Worm (Caenorhabditis elegans): ENCODE results near the gene H14N18.4.
"Not testable (repeated sequence)": the region's sequence is repeated elsewhere in the genome, so short reads cannot be mapped to it uniquely, and the experiment has no call there.

- TF ChIP-seq ets-4 (GFP tag; optimal IDR thresholded peaks at IDR 0.05); aptf-2 (GFP tag; conservative IDR thresholded peaks at IDR 0.05); B0019.2 (GFP tag; conservative IDR thresholded peaks at IDR 0.05); ama-1 (optimal IDR thresholded peaks at IDR 0.05); ama-1 (GFP tag; optimal IDR thresholded peaks at IDR 0.05); nhr-27 (tag; optimal IDR thresholded peaks at IDR 0.05); rec-8 (tag; optimal IDR thresholded peaks at IDR 0.05); pbrm-1 (GFP tag; IDR thresholded peaks at IDR 0.05); nfyb-1 (GFP tag; IDR thresholded peaks at IDR 0.05); him-1 (tag; optimal IDR thresholded peaks at IDR 0.05); Y95B8A.8 (GFP tag; IDR thresholded peaks at IDR 0.05); unc-62 (GFP tag; optimal IDR thresholded peaks at IDR 0.05); F39B2.1 (GFP tag; IDR thresholded peaks at IDR 0.05); F23B12.7 (tag; optimal IDR thresholded peaks at IDR 0.05; ENCODE audit: insufficient read depth): not testable (repeated sequence)
These were observed 4.8 kb downstream of the H14N18.4 start for ce11 chrV:8923976-8924375.
